Fruit fly (Drosophila melanogaster) whole organism, adult: ENCODE results near the gene Fit2.

Experiments used
- CG1620 ChIP-seq: fragments of 200-800 bp; sonication (Bioruptor generic); optimal IDR thresholded peaks from 2 replicates; lab custom pipeline; 2016; ENCODE audit warnings: missing biosample characterization, missing genetic modification characterization
- CG33017 ChIP-seq: fragments of 200-800 bp; sonication (Bioruptor generic); optimal IDR thresholded peaks from 2 replicates; lab custom pipeline; 2018; ENCODE audit warnings: missing biosample characterization, mild to moderate bottlenecking, missing genetic modification characterization, moderate library complexity
- CG7045 ChIP-seq: fragments of 200-800 bp; sonication (Bioruptor generic); optimal IDR thresholded peaks from 2 replicates; lab custom pipeline; 2017; ENCODE audit warnings: missing biosample characterization, mild to moderate bottlenecking, missing genetic modification characterization
- Crg-1 ChIP-seq: fragments of 200-800 bp; sonication (Bioruptor generic); optimal IDR thresholded peaks from 2 replicates; lab custom pipeline; 2016; ENCODE audit warnings: missing biosample characterization, missing genetic modification characterization
- Hr96 ChIP-seq: fragments of 200-800 bp; sonication (Bioruptor generic); optimal IDR thresholded peaks from 2 replicates; lab custom pipeline; 2016; ENCODE audit warnings: missing biosample characterization, missing genetic modification characterization
- Mnt ChIP-seq: fragments of 200-800 bp; sonication (Bioruptor generic); optimal IDR thresholded peaks from 2 replicates; lab custom pipeline; 2016; ENCODE audit warnings: missing biosample characterization, mild to moderate bottlenecking, missing genetic modification characterization
- bab1 ChIP-seq: fragments of 200-800 bp; sonication (Bioruptor generic); optimal IDR thresholded peaks from 3 replicates; lab custom pipeline; 2019; ENCODE audit warnings: missing biosample characterization, mild to moderate bottlenecking, missing genetic modification characterization, moderate library complexity
- cic ChIP-seq: fragments of 200-800 bp; sonication (Bioruptor generic); optimal IDR thresholded peaks from 2 replicates; lab custom pipeline; 2017; ENCODE audit warnings: missing biosample characterization, mild to moderate bottlenecking, missing genetic modification characterization, moderate library complexity
- cnc ChIP-seq, 2 experiments: fragments of >200 bp; optimal IDR thresholded peaks; 2 replicates each; lab custom pipeline; 2017
- kay ChIP-seq: fragments of 200-800 bp; sonication (Bioruptor generic); peaks from one replicate; lab custom pipeline; 2016; ENCODE audit warnings: missing biosample characterization, missing genetic modification characterization, borderline replicate concordance
- pad ChIP-seq: fragments of 200-800 bp; sonication (Bioruptor generic); optimal IDR thresholded peaks from 3 replicates; lab custom pipeline; 2017; ENCODE audit warnings: missing biosample characterization, missing genetic modification characterization, mild to moderate bottlenecking, moderate library complexity, missing genetic modification reagents

dm6 chr3L:17047811-17048239 is 23.7 kb downstream of the Fit2 start:
- TF ChIP-seq Hr96 (GFP tag; lab: Kevin White, UChicago): no peak
- no peak for TF ChIP-seq kay (GFP tag; lab: Kevin White, UChicago)
- TF ChIP-seq Mnt: no peak
- TF ChIP-seq Crg-1 (GFP tag; lab: Kevin White, UChicago): no peak
- TF ChIP-seq CG33017 (tag; lab: Kevin White, UChicago): no peak
- TF ChIP-seq bab1: no peak
- TF ChIP-seq cnc (optimal IDR thresholded peaks at IDR 0.05; lab: Kevin White, UChicago): no peak
- no peak for TF ChIP-seq cic
- TF ChIP-seq CG7045 (GFP tag; lab: Kevin White, UChicago): no peak
- TF ChIP-seq CG1620 (GFP tag; lab: Kevin White, UChicago): no peak
- no peak for TF ChIP-seq pad (GFP tag; lab: Kevin White, UChicago)
